Worm (Caenorhabditis elegans) whole organism, L2 larva: ENCODE measurements around the gene tomm-70.

Source experiments
- ZK546.5 ChIP-seq: sonication (generic microtip); optimal IDR thresholded peaks from 2 replicates; lab custom pipeline; 2017; ENCODE audit warnings: missing biosample characterization, missing genetic modification characterization
- aly-2 ChIP-seq: fragments of 150-350 bp; optimal IDR thresholded peaks from 2 replicates; lab custom pipeline; 2014; ENCODE audit warnings: missing biosample characterization, missing genetic modification characterization
- dmd-4 ChIP-seq: sonication (generic microtip); optimal IDR thresholded peaks from 2 replicates; lab custom pipeline; 2017; ENCODE audit warnings: missing biosample characterization, missing genetic modification characterization
- egl-27 ChIP-seq: sonication (generic microtip); optimal IDR thresholded peaks from 3 replicates; lab custom pipeline; 2017; ENCODE audit warnings: missing biosample characterization, missing genetic modification reagents, missing genetic modification characterization
- lsy-2 ChIP-seq, 2 experiments: fragments of 150-350 bp in 1 of 2; sonication (generic microtip) in 1 of 2; optimal IDR thresholded peaks; 2 replicates each; lab custom pipeline; 2014 to 2017; ENCODE audit warnings: missing biosample characterization in 2 of 2, missing genetic modification characterization in 2 of 2

ce11 chrIII:8704765-8705164 lies 49.8 kb downstream of the tomm-70 start, which contains the start of gene B0303.16:
- no peak for TF ChIP-seq egl-27 (tag; lab: Kevin White, UChicago)
- TF ChIP-seq dmd-4 (tag; lab: Kevin White, UChicago): no peak
- TF ChIP-seq aly-2 (tag; lab: Kevin White, UChicago): no peak
- TF ChIP-seq lsy-2 (tag; optimal IDR thresholded peaks at IDR 0.05; lab: Kevin White, UChicago): no peak
- TF ChIP-seq ZK546.5 (tag; lab: Kevin White, UChicago): no peak
